Worm (Caenorhabditis elegans) whole organism, L1 larva: ENCODE data around the gene Y54G11A.3.
"Not testable (repeated sequence)": the region's sequence is repeated elsewhere in the genome, so short reads cannot be mapped to it uniquely, and the experiment has no call there.

Experiments used
- F16B12.6 ChIP-seq: fragments of 150-350 bp; optimal IDR thresholded peaks from 2 replicates; lab custom pipeline; 2014; ENCODE audit warnings: missing biosample characterization, missing genetic modification characterization
- aha-1 ChIP-seq: fragments of 150-350 bp; optimal IDR thresholded peaks from 2 replicates; lab custom pipeline; 2014; ENCODE audit warnings: missing biosample characterization, missing genetic modification characterization
- blmp-1 ChIP-seq: fragments of 150-350 bp; optimal IDR thresholded peaks from 2 replicates; lab custom pipeline; 2014; ENCODE audit warnings: missing biosample characterization, missing genetic modification characterization
- ceh-90 ChIP-seq: sonication (generic microtip); optimal IDR thresholded peaks from 2 replicates; lab custom pipeline; 2016; ENCODE audit warnings: missing genetic modification characterization, missing compliant biosample characterization
- dsc-1 ChIP-seq: sonication (generic microtip); optimal IDR thresholded peaks from 2 replicates; lab custom pipeline; 2016; ENCODE audit warnings: mild to moderate bottlenecking, missing genetic modification characterization, missing compliant biosample characterization
- efl-1 ChIP-seq, 4 experiments: fragments of 150-350 bp; optimal IDR thresholded peaks in 3 of 4; peaks in 1 of 4; 1 replicate in 1 of 4; 2 replicates in 3 of 4; lab custom pipeline; 2014; ENCODE audit warnings: missing biosample characterization in 2 of 4, missing genetic modification characterization in 2 of 4, missing genetic modification reagents in 2 of 4
- egl-13 ChIP-seq: sonication (generic microtip); optimal IDR thresholded peaks from 2 replicates; lab custom pipeline; 2016; ENCODE audit warnings: missing genotype, missing genetic modification reagents, missing genetic modification characterization, missing compliant biosample characterization
- egl-27 ChIP-seq, 2 experiments: fragments of 150-350 bp in 1 of 2; sonication (generic microtip); optimal IDR thresholded peaks; 3 replicates each; lab custom pipeline; 2017 to 2018; ENCODE audit warnings: missing biosample characterization in 2 of 2, missing genetic modification characterization in 2 of 2, missing genetic modification reagents in 2 of 2
- elt-2 ChIP-seq: sonication (generic microtip); optimal IDR thresholded peaks from 2 replicates; lab custom pipeline; 2016; ENCODE audit warnings: missing genetic modification characterization, mild to moderate bottlenecking, inconsistent platforms, missing compliant biosample characterization, missing genetic modification reagents
- elt-3 ChIP-seq, 6 experiments: fragments of 150-350 bp in 1 of 6; sonication (generic microtip); optimal IDR thresholded peaks; 2 replicates each; lab custom pipeline; 2017 to 2018; ENCODE audit warnings: missing biosample characterization in 6 of 6, missing genetic modification characterization in 6 of 6, inconsistent platforms in 1 of 6
- hlh-4 ChIP-seq: sonication (generic microtip); optimal IDR thresholded peaks from 2 replicates; lab custom pipeline; 2016; ENCODE audit warnings: mild to moderate bottlenecking, missing genetic modification characterization, missing compliant biosample characterization
- jun-1 ChIP-seq: fragments of 150-350 bp; optimal IDR thresholded peaks from 2 replicates; lab custom pipeline; 2014; ENCODE audit warnings: missing biosample characterization, missing genetic modification reagents, missing genetic modification characterization
- lin-35 ChIP-seq, 2 experiments: fragments of 150-350 bp; optimal IDR thresholded peaks; 2 replicates each; lab custom pipeline; 2014; ENCODE audit warnings: missing biosample characterization in 2 of 2, missing genetic modification characterization in 2 of 2, missing genetic modification reagents in 2 of 2
- lin-39 ChIP-seq: fragments of 150-350 bp; optimal IDR thresholded peaks from 2 replicates; lab custom pipeline; 2014; ENCODE audit warnings: missing biosample characterization, missing genetic modification reagents, missing genetic modification characterization
- lir-3 ChIP-seq: sonication (generic microtip); optimal IDR thresholded peaks from 2 replicates; lab custom pipeline; 2016; ENCODE audit warnings: mild to moderate bottlenecking, missing genetic modification characterization, moderate library complexity, missing compliant biosample characterization; ENCODE audit not compliant: poor library complexity
- lsy-2 ChIP-seq, 2 experiments: fragments of 150-350 bp; optimal IDR thresholded peaks; 2 replicates each; lab custom pipeline; 2014; ENCODE audit warnings: missing biosample characterization in 2 of 2, missing genetic modification characterization in 2 of 2
- mab-9 ChIP-seq: fragments of 200-800 bp; sonication (Bioruptor generic); IDR thresholded peaks from 2 replicates; pipeline ENCODE4 v1.3.6; 2022; ENCODE audit warnings: missing genetic modification reagents, missing genetic modification characterization, missing compliant biosample characterization
- mdl-1 ChIP-seq, 2 experiments: fragments of 150-350 bp; optimal IDR thresholded peaks; 2 replicates each; lab custom pipeline; 2014 to 2017; ENCODE audit warnings: missing biosample characterization in 2 of 2, missing genetic modification characterization in 2 of 2, inconsistent platforms in 1 of 2
- nhr-11 ChIP-seq: fragments of 150-350 bp; optimal IDR thresholded peaks from 2 replicates; lab custom pipeline; 2014; ENCODE audit warnings: missing biosample characterization, missing genetic modification characterization
- nhr-19 ChIP-seq: fragments of 200-800 bp; sonication (Bioruptor generic); conservative IDR thresholded peaks from 2 replicates; pipeline ENCODE4 v1.3.6; 2022; ENCODE audit warnings: missing genetic modification characterization, missing compliant biosample characterization
- nhr-77 ChIP-seq: fragments of 150-350 bp; optimal IDR thresholded peaks from 2 replicates; lab custom pipeline; 2014; ENCODE audit warnings: missing biosample characterization, missing genetic modification characterization
- nhr-85 ChIP-seq: sonication (generic microtip); peaks from one replicate; lab custom pipeline; 2016; ENCODE audit warnings: missing genetic modification characterization, inconsistent platforms, missing compliant biosample characterization
- skn-1 ChIP-seq: fragments of 150-350 bp; optimal IDR thresholded peaks from 2 replicates; lab custom pipeline; 2014; ENCODE audit warnings: missing biosample characterization, missing genetic modification characterization
- snpc-4 ChIP-seq: fragments of 150-350 bp; optimal IDR thresholded peaks from 2 replicates; lab custom pipeline; 2014; ENCODE audit warnings: missing biosample characterization, missing genetic modification characterization
- snu-23 ChIP-seq: sonication (generic microtip); optimal IDR thresholded peaks from 2 replicates; lab custom pipeline; 2016; ENCODE audit warnings: missing genetic modification characterization, missing compliant biosample characterization
- sox-4 ChIP-seq: sonication (generic microtip); optimal IDR thresholded peaks from 2 replicates; lab custom pipeline; 2016; ENCODE audit warnings: missing genetic modification characterization, missing compliant biosample characterization
- sup-37 ChIP-seq: fragments of 200-800 bp; sonication (Bioruptor generic); optimal IDR thresholded peaks from 2 replicates; lab custom pipeline; 2018; ENCODE audit warnings: mild to moderate bottlenecking, missing genetic modification characterization, missing compliant biosample characterization
- tbx-2 ChIP-seq: sonication (generic microtip); optimal IDR thresholded peaks from 2 replicates; lab custom pipeline; 2016; ENCODE audit warnings: missing genetic modification characterization, missing compliant biosample characterization
- unc-30 ChIP-seq: sonication (generic microtip); optimal IDR thresholded peaks from 2 replicates; lab custom pipeline; 2017; ENCODE audit warnings: missing biosample characterization, missing genetic modification characterization
- unc-98 ChIP-seq: fragments of 200-800 bp; sonication (Bioruptor generic); IDR thresholded peaks from 2 replicates; pipeline ENCODE4 v1.3.6; 2022; ENCODE audit warnings: missing genetic modification characterization, missing compliant biosample characterization
- vab-15 ChIP-seq: sonication (generic microtip); optimal IDR thresholded peaks from 2 replicates; lab custom pipeline; 2017; ENCODE audit warnings: missing genotype, mild to moderate bottlenecking, missing genetic modification characterization, missing compliant biosample characterization
- zag-1 ChIP-seq: fragments of 150-350 bp; optimal IDR thresholded peaks from 2 replicates; lab custom pipeline; 2014; ENCODE audit warnings: missing biosample characterization, missing genetic modification characterization
- zip-4 ChIP-seq: fragments of 200-800 bp; sonication (Bioruptor generic); optimal IDR thresholded peaks from 2 replicates; lab custom pipeline; 2018; ENCODE audit warnings: mild to moderate bottlenecking, missing genetic modification characterization, moderate library complexity, missing compliant biosample characterization

Y54G11A.3 gene

DNA sequence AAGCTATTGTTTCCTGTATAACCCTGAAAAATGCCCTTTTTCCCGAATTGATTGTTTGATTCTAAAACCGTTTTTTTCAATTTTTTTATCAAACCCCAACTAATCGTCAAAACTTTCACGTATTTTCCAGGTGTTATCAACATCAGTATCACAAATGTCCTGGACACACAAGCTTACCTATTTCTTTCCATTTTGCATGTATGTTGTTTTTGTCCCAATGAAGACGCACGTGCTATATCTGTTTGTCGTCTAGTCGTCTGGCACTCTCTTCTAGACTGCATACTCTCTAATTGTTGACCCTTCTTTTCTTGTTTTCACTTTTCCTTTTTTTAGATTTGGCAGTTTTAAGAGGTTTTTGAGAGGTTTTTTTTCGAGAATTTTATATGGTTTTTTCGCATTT is 19.9 kb downstream of the Y54G11A.3 start (continued):
- peak; percentile 16; the same call in 1 of the 2 replicates for TF ChIP-seq nhr-19 (GFP tag; lab: Robert Waterston, UW)
- TF ChIP-seq lin-35 (GFP tag; optimal IDR thresholded peaks at IDR 0.05; lab: Kevin White, UChicago): peak; percentile 14 to 68
- TF ChIP-seq egl-27 (tag; optimal IDR thresholded peaks at IDR 0.05; lab: Kevin White, UChicago): no peak
- TF ChIP-seq snpc-4 (tag; lab: Kevin White, UChicago): no peak
- no peak for TF ChIP-seq F16B12.6 (tag; lab: Kevin White, UChicago)
- no peak for TF ChIP-seq jun-1 (tag; lab: Kevin White, UChicago)
- no peak for TF ChIP-seq lir-3 (tag; lab: Kevin White, UChicago)
- TF ChIP-seq vab-15: no peak
- peak; percentile 30 to 49 for TF ChIP-seq efl-1 (optimal IDR thresholded peaks at IDR 0.05; lab: Kevin White, UChicago)
- peak in 1 of 2 experiments; percentile 72 for TF ChIP-seq efl-1 (GFP tag; optimal IDR thresholded peaks at IDR 0.05 in 1 of 2; lab: Kevin White, UChicago)
- TF ChIP-seq blmp-1: peak; percentile 95
- no peak for TF ChIP-seq mab-9 (GFP tag; lab: Robert Waterston, UW)
- peak; percentile 66 for TF ChIP-seq skn-1 (tag; lab: Kevin White, UChicago)
- TF ChIP-seq mdl-1 (tag; optimal IDR thresholded peaks at IDR 0.05; lab: Kevin White, UChicago): peak in 1 of 2 experiments; percentile 96

ce11 chrII:14297050-14297449 is 20.6 kb downstream of the Y54G11A.3 start, which contains the start of gene Y54G11A.7:
Gene Y54G11A.7 (plus strand): TSS chrII:14297305.
- TF ChIP-seq nhr-85 (tag; lab: Kevin White, UChicago): peak; percentile 25

- TF ChIP-seq efl-1 (optimal IDR thresholded peaks at IDR 0.05; lab: Kevin White, UChicago) (no peak), efl-1 (GFP tag; optimal IDR thresholded peaks at IDR 0.05 in 1 of 2; lab: Kevin White, UChicago) (peak in 1 of 2 experiments; percentile 57), nhr-85 (tag; lab: Kevin White, UChicago) (peak; percentile 1), skn-1 (tag; lab: Kevin White, UChicago) (no peak)
Observed at ce11 chrII:14299254-14299759, 22.9 kb downstream of the Y54G11A.3 start.

DNA sequence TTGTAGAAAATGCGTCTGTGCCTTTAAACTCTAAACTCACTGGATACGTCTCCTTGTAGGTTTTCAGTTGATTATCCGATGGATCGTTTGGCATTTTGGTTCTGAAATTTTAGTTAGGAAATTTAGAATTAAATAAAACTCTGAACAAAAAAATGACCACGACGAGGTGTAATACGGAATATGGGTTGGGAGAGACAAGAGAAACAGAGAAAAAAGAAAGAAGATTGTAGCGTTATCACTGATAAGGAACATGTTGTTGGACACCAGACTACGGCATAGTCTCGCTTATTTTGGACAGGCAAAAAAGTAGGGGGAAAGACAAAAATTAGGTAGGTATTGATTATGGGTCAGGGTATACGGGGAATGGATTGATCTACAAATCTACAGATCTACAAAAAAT is 25.5 kb downstream of the Y54G11A.3 start, which contains the start of gene ctl-2:
Gene ctl-2, minus strand, starts transcription at position 101 of the 400 bp plus-strand sequence.
- not testable (repeated sequence) for TF ChIP-seq elt-2 (tag; lab: Kevin White, UChicago); snu-23 (GFP tag; lab: Kevin White, UChicago); lsy-2 (tag; optimal IDR thresholded peaks at IDR 0.05; lab: Kevin White, UChicago)
- TF ChIP-seq, all 84 proteins: peak for 0; not testable (repeated sequence) for 84

- not testable (repeated sequence) for TF ChIP-seq ceh-90 (tag; lab: Kevin White, UChicago); snpc-4 (tag; lab: Kevin White, UChicago); sox-4
- TF ChIP-seq, all 84 proteins: peak for 0; not testable (repeated sequence) for 84
Observed at ce11 chrII:14306160-14306559, 29.7 kb downstream of the Y54G11A.3 start, which contains the start of gene ctl-1. Gene ctl-1 (minus strand): TSS chrII:14306260.

DNA sequence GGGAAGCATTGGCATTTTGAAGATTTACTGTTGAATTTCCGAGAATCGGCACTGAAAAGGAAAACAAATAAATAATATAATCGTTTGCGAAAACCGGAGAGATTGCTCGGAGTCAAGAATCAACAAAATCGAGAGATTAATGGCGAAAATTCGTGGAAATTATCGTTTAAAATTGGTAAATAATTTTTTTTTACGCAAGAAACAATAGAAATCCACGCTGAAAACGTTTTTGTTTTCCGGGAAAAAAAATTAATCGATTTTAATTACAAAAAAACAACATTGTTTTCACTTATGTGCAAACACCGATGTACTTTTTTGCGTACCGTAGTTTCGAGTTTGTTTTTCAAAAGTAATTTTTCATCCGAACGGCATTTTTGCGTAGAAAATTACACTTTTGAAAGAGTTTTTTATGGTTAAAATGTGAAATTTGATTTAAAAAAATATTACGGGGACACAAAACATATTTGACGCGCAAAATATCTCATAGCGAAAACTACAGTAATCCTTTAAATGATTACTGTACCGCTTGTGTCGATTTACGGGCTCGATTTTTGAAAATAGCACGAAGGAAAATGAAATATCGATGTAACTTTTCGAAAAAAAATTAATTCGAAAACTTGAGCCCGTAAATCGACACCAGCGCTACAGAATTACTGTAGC is 34.4 kb downstream of the Y54G11A.3 start, which contains the start of gene ctl-3:
Gene ctl-3, minus strand, starts transcription at position 51 of the 660 bp plus-strand sequence.
- TF ChIP-seq aha-1 (tag; lab: Kevin White, UChicago) (no peak), nhr-11 (tag; lab: Kevin White, UChicago) (no peak), egl-13 (tag; lab: Kevin White, UChicago) (no peak), tbx-2 (tag; lab: Kevin White, UChicago) (no peak), unc-98 (GFP tag; lab: Robert Waterston, UW) (no peak), lin-39 (no peak), unc-30 (tag; lab: Kevin White, UChicago) (no peak), zip-4 (GFP tag; lab: Kevin White, UChicago) (no peak), zag-1 (tag; lab: Kevin White, UChicago) (no peak), nhr-77 (tag; lab: Kevin White, UChicago) (no peak), elt-3 (tag; optimal IDR thresholded peaks at IDR 0.05; lab: Kevin White, UChicago) (no peak), vab-15 (no peak), ceh-90 (tag; lab: Kevin White, UChicago) (no peak), sox-4 (no peak), sup-37 (GFP tag; lab: Kevin White, UChicago) (no peak), lin-35 (GFP tag; optimal IDR thresholded peaks at IDR 0.05; lab: Kevin White, UChicago) (no peak), dsc-1 (tag; lab: Kevin White, UChicago) (no peak), hlh-4 (no peak)
